Worm (Caenorhabditis elegans) whole organism, L3 larva: ENCODE measurements around the gene C16C8.25.

Source experiments
- R02D3.7 ChIP-seq: fragments of 150-350 bp; optimal IDR thresholded peaks from 2 replicates; lab custom pipeline; 2014; ENCODE audit warnings: missing biosample characterization, missing genetic modification characterization
- ZK546.5 ChIP-seq: sonication (generic microtip); optimal IDR thresholded peaks from 2 replicates; lab custom pipeline; 2017; ENCODE audit warnings: missing biosample characterization, missing genetic modification characterization
- aly-2 ChIP-seq: fragments of 150-350 bp; optimal IDR thresholded peaks from 2 replicates; lab custom pipeline; 2014; ENCODE audit warnings: missing biosample characterization, missing genetic modification characterization
- ama-1 ChIP-seq: fragments of 150-350 bp; optimal IDR thresholded peaks from 2 replicates; lab custom pipeline; 2018
- ceh-16 ChIP-seq: sonication (generic microtip); optimal IDR thresholded peaks from 2 replicates; lab custom pipeline; 2017; ENCODE audit warnings: missing biosample characterization, missing genetic modification characterization
- ceh-28 ChIP-seq: fragments of 150-350 bp; optimal IDR thresholded peaks from 2 replicates; lab custom pipeline; 2014; ENCODE audit warnings: missing biosample characterization, missing genetic modification reagents, missing genetic modification characterization
- ceh-82 ChIP-seq: fragments of 150-350 bp; optimal IDR thresholded peaks from 2 replicates; lab custom pipeline; 2014; ENCODE audit warnings: missing biosample characterization, missing genetic modification characterization
- daf-12 ChIP-seq: fragments of 150-350 bp; optimal IDR thresholded peaks from 2 replicates; lab custom pipeline; 2014; ENCODE audit warnings: missing biosample characterization, missing genetic modification reagents, missing genetic modification characterization
- egl-5 ChIP-seq: fragments of 150-350 bp; optimal IDR thresholded peaks from 2 replicates; lab custom pipeline; 2017; ENCODE audit warnings: missing biosample characterization, missing genetic modification reagents, missing genetic modification characterization, inconsistent platforms
- elt-1 ChIP-seq: fragments of 150-350 bp; optimal IDR thresholded peaks from 2 replicates; lab custom pipeline; 2014; ENCODE audit warnings: missing biosample characterization, missing genetic modification characterization
- elt-2 ChIP-seq: sonication (generic microtip); optimal IDR thresholded peaks from 2 replicates; lab custom pipeline; 2016; ENCODE audit warnings: missing genetic modification reagents, mild to moderate bottlenecking, missing genetic modification characterization, missing compliant biosample characterization
- eor-1 ChIP-seq, 2 experiments: fragments of 150-350 bp; optimal IDR thresholded peaks; 2 replicates each; lab custom pipeline; 2014 to 2018; ENCODE audit warnings: missing biosample characterization in 2 of 2, missing genetic modification characterization in 2 of 2
- fkh-10 ChIP-seq: sonication (generic microtip); optimal IDR thresholded peaks from 2 replicates; lab custom pipeline; 2017; ENCODE audit warnings: missing biosample characterization, missing genetic modification reagents, missing genetic modification characterization
- fkh-2 ChIP-seq: fragments of 150-350 bp; optimal IDR thresholded peaks from 2 replicates; lab custom pipeline; 2014; ENCODE audit warnings: missing biosample characterization, missing genetic modification reagents, missing genetic modification characterization
- jun-1 ChIP-seq: fragments of 150-350 bp; optimal IDR thresholded peaks from 2 replicates; lab custom pipeline; 2014; ENCODE audit warnings: missing biosample characterization, missing genetic modification reagents, missing genetic modification characterization
- lin-39 ChIP-seq: fragments of 150-350 bp; optimal IDR thresholded peaks from 2 replicates; lab custom pipeline; 2018; ENCODE audit warnings: missing biosample characterization, missing genetic modification reagents, missing genetic modification characterization
- lsy-12 ChIP-seq: sonication (generic microtip); optimal IDR thresholded peaks from 2 replicates; lab custom pipeline; 2016; ENCODE audit warnings: mild to moderate bottlenecking, missing genetic modification characterization, missing compliant biosample characterization
- mdl-1 ChIP-seq: fragments of 150-350 bp; optimal IDR thresholded peaks from 2 replicates; lab custom pipeline; 2014; ENCODE audit warnings: missing biosample characterization, missing genetic modification characterization
- mml-1 ChIP-seq: fragments of 150-350 bp; sonication (generic microtip); optimal IDR thresholded peaks from 3 replicates; lab custom pipeline; 2014; ENCODE audit warnings: missing biosample characterization, missing genetic modification characterization
- nfya-1 ChIP-seq: sonication (generic microtip); optimal IDR thresholded peaks from 2 replicates; lab custom pipeline; 2017; ENCODE audit warnings: missing genetic modification characterization, mild to moderate bottlenecking, missing compliant biosample characterization, antibody characterized with exemption, moderate library complexity; ENCODE audit not compliant: insufficient read depth
- nhr-23 ChIP-seq: fragments of 150-350 bp; optimal IDR thresholded peaks from 2 replicates; lab custom pipeline; 2014; ENCODE audit warnings: missing biosample characterization, missing genetic modification reagents, missing genetic modification characterization
- nhr-25 ChIP-seq: sonication (generic microtip); optimal IDR thresholded peaks from 2 replicates; lab custom pipeline; 2017; ENCODE audit warnings: missing biosample characterization, missing genetic modification characterization
- nhr-28 ChIP-seq: fragments of 150-350 bp; optimal IDR thresholded peaks from 2 replicates; lab custom pipeline; 2014; ENCODE audit warnings: missing biosample characterization, missing genetic modification characterization
- nhr-43 ChIP-seq: sonication (generic microtip); optimal IDR thresholded peaks from 2 replicates; lab custom pipeline; 2016; ENCODE audit warnings: mild to moderate bottlenecking, missing genetic modification characterization, missing compliant biosample characterization; ENCODE audit not compliant: poor library complexity, severe bottlenecking
- nhr-77 ChIP-seq: fragments of 150-350 bp; optimal IDR thresholded peaks from 2 replicates; lab custom pipeline; 2014; ENCODE audit warnings: missing biosample characterization, missing genetic modification characterization
- pha-4 ChIP-seq: fragments of 150-350 bp; optimal IDR thresholded peaks from 2 replicates; lab custom pipeline; 2014; ENCODE audit warnings: missing biosample characterization, missing genetic modification reagents, missing genetic modification characterization
- skn-1 ChIP-seq: fragments of 150-350 bp; optimal IDR thresholded peaks from 2 replicates; lab custom pipeline; 2014; ENCODE audit warnings: missing biosample characterization, missing genetic modification characterization
- snpc-4 ChIP-seq: fragments of 150-350 bp; optimal IDR thresholded peaks from 2 replicates; lab custom pipeline; 2014; ENCODE audit warnings: missing biosample characterization, missing genetic modification characterization
- tbx-2 ChIP-seq: sonication (generic microtip); optimal IDR thresholded peaks from 2 replicates; lab custom pipeline; 2016; ENCODE audit warnings: mild to moderate bottlenecking, missing genetic modification characterization, missing compliant biosample characterization
- unc-39 ChIP-seq: sonication (generic microtip); optimal IDR thresholded peaks from 4 replicates; lab custom pipeline; 2017; ENCODE audit warnings: missing biosample characterization, missing genetic modification characterization
- unc-62 ChIP-seq: fragments of 150-350 bp; sonication (generic microtip); optimal IDR thresholded peaks from 4 replicates; lab custom pipeline; 2014; ENCODE audit warnings: missing biosample characterization, missing genetic modification reagents, missing genetic modification characterization
- ztf-11 ChIP-seq: fragments of 150-350 bp; optimal IDR thresholded peaks from 2 replicates; lab custom pipeline; 2014; ENCODE audit warnings: missing biosample characterization, missing genetic modification characterization
- ztf-4 ChIP-seq: fragments of 150-350 bp; optimal IDR thresholded peaks from 2 replicates; lab custom pipeline; 2014; ENCODE audit warnings: missing biosample characterization, missing genetic modification characterization

Gene C16C8.25

DNA sequence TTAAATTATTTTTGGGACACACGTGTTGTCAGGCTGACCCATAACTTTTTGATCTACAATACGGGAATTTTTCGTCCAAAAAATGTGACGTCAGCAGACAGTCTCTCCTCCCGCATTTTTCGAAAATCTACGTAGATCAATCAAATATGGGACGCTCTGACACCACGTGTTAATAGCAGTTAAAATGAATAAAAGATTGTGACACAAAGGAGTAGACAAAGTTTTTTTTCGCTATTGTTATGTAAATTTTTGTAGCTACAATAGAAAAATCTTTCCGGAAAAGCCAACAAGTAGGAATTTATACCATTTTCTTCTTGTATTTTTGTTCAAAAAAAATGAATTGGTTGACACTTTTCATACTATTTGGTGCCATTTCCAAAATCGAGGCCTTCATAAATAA, 7.7 kb upstream of the C16C8.25 start, which contains the start of gene C16C8.27:
TSS of gene C16C8.27 (plus strand) at position 301 of the 400 bp plus-strand sequence.
- TF ChIP-seq mml-1 (tag; lab: Kevin White, UChicago) (no peak), mdl-1 (tag; lab: Kevin White, UChicago) (no peak)

- TF ChIP-seq ztf-4 (tag; lab: Kevin White, UChicago) (no peak), mdl-1 (tag; lab: Kevin White, UChicago) (no peak), snpc-4 (tag; lab: Kevin White, UChicago) (no peak), lin-39 (no peak), R02D3.7 (no peak), pha-4 (tag; lab: Kevin White, UChicago) (no peak), unc-39 (no peak), nhr-25 (no peak), ceh-16 (no peak), ceh-28 (tag; lab: Kevin White, UChicago) (no peak), ZK546.5 (tag; lab: Kevin White, UChicago) (no peak), elt-1 (tag; lab: Kevin White, UChicago) (no peak), nfya-1 (tag; lab: Kevin White, UChicago) (no peak), ceh-82 (no peak), fkh-2 (tag; lab: Kevin White, UChicago) (no peak), unc-62 (GFP tag; lab: Kevin White, UChicago) (no peak), tbx-2 (tag; lab: Kevin White, UChicago) (no peak), elt-2 (no peak)
Measured at ce11 chrII:3443154-3443553, 5.9 kb upstream of the C16C8.25 start, which contains the start of gene C16C8.22. Gene C16C8.22 (minus strand): TSS chrII:3443254.

- no peak for TF ChIP-seq nhr-77 (tag; lab: Kevin White, UChicago)
- no peak for TF ChIP-seq nhr-28 (tag; lab: Kevin White, UChicago)
- no peak for TF ChIP-seq fkh-10 (GFP tag; lab: Kevin White, UChicago)
- no peak for TF ChIP-seq eor-1 (tag; optimal IDR thresholded peaks at IDR 0.05; lab: Kevin White, UChicago)
- no peak for TF ChIP-seq egl-5 (tag; lab: Kevin White, UChicago)
- no peak for TF ChIP-seq unc-39
- TF ChIP-seq lin-39: no peak
- no peak for TF ChIP-seq unc-62 (GFP tag; lab: Kevin White, UChicago)
- no peak for TF ChIP-seq elt-1 (tag; lab: Kevin White, UChicago)
- no peak for TF ChIP-seq fkh-2 (tag; lab: Kevin White, UChicago)
- no peak for TF ChIP-seq pha-4 (tag; lab: Kevin White, UChicago)
- TF ChIP-seq nhr-23 (tag; lab: Kevin White, UChicago): no peak
- no peak for TF ChIP-seq nhr-25
- TF ChIP-seq lsy-12 (tag; lab: Kevin White, UChicago): no peak
- no peak for TF ChIP-seq ztf-11 (tag; lab: Kevin White, UChicago)
- TF ChIP-seq jun-1 (tag; lab: Kevin White, UChicago): no peak
- TF ChIP-seq, all 47 proteins: peak for 0
Measured at ce11 chrII:3444280-3444679, 4.8 kb upstream of the C16C8.25 start, which contains the start of gene C16C8.4. Gene C16C8.4 (minus strand): TSS chrII:3444380.

DNA sequence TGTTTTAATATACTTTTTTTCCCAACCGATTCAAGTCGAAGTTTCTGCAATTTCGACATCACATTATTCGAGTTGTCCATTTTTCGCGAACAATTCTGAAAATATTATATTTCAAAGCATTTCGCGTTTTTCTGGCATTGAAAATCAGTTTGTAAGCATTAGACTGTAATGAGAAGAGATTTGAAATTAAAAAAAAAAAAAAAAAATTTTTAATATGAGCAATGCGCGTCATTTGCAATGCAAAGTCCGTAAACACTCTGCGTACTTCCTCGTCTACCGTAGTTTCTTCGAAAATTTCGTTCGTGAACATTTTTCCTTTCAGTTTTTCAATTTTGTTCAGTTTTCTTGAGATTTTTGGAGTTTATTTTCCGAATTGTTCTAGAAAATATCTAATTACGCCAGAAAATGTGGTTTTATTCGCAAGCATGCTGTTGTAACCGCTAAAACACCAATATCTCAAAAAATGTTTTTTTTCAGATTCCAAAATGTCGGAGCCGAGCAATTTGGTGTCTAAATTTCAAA, 3.7 kb upstream of the C16C8.25 start, which contains the start of the genes C16C8.5 and C16C8.16:
TSS of gene C16C8.5 (minus strand) at position 101 of the 522 bp plus-strand sequence.
TSS of gene C16C8.16 (plus strand) at position 472 of the 522 bp plus-strand sequence.
- TF ChIP-seq nhr-28 (tag; lab: Kevin White, UChicago) (no peak), fkh-10 (GFP tag; lab: Kevin White, UChicago) (no peak), elt-2 (no peak), ceh-82 (no peak), daf-12 (no peak)

- TF ChIP-seq snpc-4 (tag; lab: Kevin White, UChicago) (no peak), nhr-28 (tag; lab: Kevin White, UChicago) (no peak), ZK546.5 (tag; lab: Kevin White, UChicago) (no peak), nhr-23 (tag; lab: Kevin White, UChicago) (no peak), jun-1 (tag; lab: Kevin White, UChicago) (no peak), ceh-16 (no peak), eor-1 (tag; optimal IDR thresholded peaks at IDR 0.05; lab: Kevin White, UChicago) (no peak), lsy-12 (tag; lab: Kevin White, UChicago) (no peak), elt-1 (tag; lab: Kevin White, UChicago) (no peak), aly-2 (tag; lab: Kevin White, UChicago) (no peak), skn-1 (no peak), nhr-43 (tag; lab: Kevin White, UChicago) (no peak), ztf-11 (tag; lab: Kevin White, UChicago) (no peak), ama-1 (lab: Kevin White, UChicago) (no peak), unc-39 (no peak), elt-2 (no peak)
Measured at ce11 chrII:3446647-3447046, 2.4 kb upstream of the C16C8.25 start, which contains the start of the genes C16C8.20 and gldi-6. Gene C16C8.20 (plus strand): TSS chrII:3446947. Gene gldi-6 (plus strand): TSS chrII:3446947.
